Fruit fly (Drosophila melanogaster) whole organism, embryonic: ENCODE results near the gene veli.

Experiments used
- CG12155 ChIP-seq: fragments of 200-800 bp; sonication (Bioruptor generic); optimal IDR thresholded peaks from 3 replicates; lab custom pipeline; 2016; ENCODE audit warnings: missing biosample characterization, missing genetic modification characterization
- CG12659 ChIP-seq: fragments of 200-800 bp; sonication (Bioruptor generic); optimal IDR thresholded peaks from 3 replicates; lab custom pipeline; 2017; ENCODE audit warnings: mild to moderate bottlenecking, missing biosample characterization, missing genetic modification reagents, missing genetic modification characterization
- CG12769 ChIP-seq: fragments of 200-800 bp; sonication (Bioruptor generic); optimal IDR thresholded peaks from 2 replicates; lab custom pipeline; 2019; ENCODE audit warnings: missing biosample characterization, mild to moderate bottlenecking, missing genetic modification characterization, moderate library complexity
- CG13894 ChIP-seq: fragments of 200-800 bp; sonication (Bioruptor generic); optimal IDR thresholded peaks from 3 replicates; lab custom pipeline; 2018; ENCODE audit warnings: missing biosample characterization, mild to moderate bottlenecking, missing genetic modification characterization, moderate library complexity
- CG14710 ChIP-seq: fragments of 200-800 bp; sonication (Bioruptor generic); optimal IDR thresholded peaks from 3 replicates; lab custom pipeline; 2019; ENCODE audit warnings: missing biosample characterization, mild to moderate bottlenecking, missing genetic modification characterization, moderate library complexity
- CG15073 ChIP-seq: fragments of 200-800 bp; sonication (Bioruptor generic); optimal IDR thresholded peaks from 2 replicates; lab custom pipeline; 2016; ENCODE audit warnings: missing biosample characterization, missing genetic modification characterization
- CG17829 ChIP-seq: fragments of 200-800 bp; optimal IDR thresholded peaks from 2 replicates; lab custom pipeline; 2019; ENCODE audit warnings: missing biosample characterization, mild to moderate bottlenecking, missing genetic modification characterization, moderate library complexity
- CG18262 ChIP-seq: fragments of 200-800 bp; optimal IDR thresholded peaks from 3 replicates; lab custom pipeline; 2019; ENCODE audit warnings: missing biosample characterization, mild to moderate bottlenecking, missing genetic modification characterization, moderate library complexity
- CG18476 ChIP-seq: fragments of 200-800 bp; sonication (Bioruptor generic); optimal IDR thresholded peaks from 2 replicates; lab custom pipeline; 2016; ENCODE audit warnings: missing biosample characterization, mild to moderate bottlenecking, missing genetic modification characterization
- CG18764 ChIP-seq: fragments of 200-800 bp; sonication (Bioruptor generic); optimal IDR thresholded peaks from 3 replicates; lab custom pipeline; 2016; ENCODE audit warnings: missing biosample characterization, missing genetic modification characterization
- CG2712 ChIP-seq: fragments of 200-800 bp; optimal IDR thresholded peaks from 3 replicates; lab custom pipeline; 2019; ENCODE audit warnings: missing biosample characterization, mild to moderate bottlenecking, missing genetic modification characterization, moderate library complexity
- CG31365 ChIP-seq: fragments of 200-800 bp; sonication (Bioruptor generic); optimal IDR thresholded peaks from 2 replicates; lab custom pipeline; 2018; ENCODE audit warnings: missing biosample characterization, mild to moderate bottlenecking, missing genetic modification characterization
- CG3281 ChIP-seq: fragments of 200-800 bp; sonication (Bioruptor generic); optimal IDR thresholded peaks from 3 replicates; lab custom pipeline; 2017; ENCODE audit warnings: missing biosample characterization, mild to moderate bottlenecking, missing genetic modification characterization
- CG34224 ChIP-seq: fragments of 200-800 bp; sonication (Bioruptor generic); IDR thresholded peaks from 3 replicates; pipeline ENCODE4 v1.3.6; 2022; ENCODE audit warnings: missing biosample characterization, missing genetic modification characterization; ENCODE audit not compliant: partially characterized antibody
- CG3995 ChIP-seq: fragments of 200-800 bp; sonication (Bioruptor generic); optimal IDR thresholded peaks from 3 replicates; lab custom pipeline; 2016; ENCODE audit warnings: missing biosample characterization, missing genetic modification characterization
- CG6683 ChIP-seq: fragments of 200-800 bp; sonication (Bioruptor generic); optimal IDR thresholded peaks from 2 replicates; lab custom pipeline; 2017; ENCODE audit warnings: missing biosample characterization, mild to moderate bottlenecking, missing genetic modification characterization, missing genetic modification reagents
- CG7987 ChIP-seq: fragments of 200-800 bp; sonication (Bioruptor generic); optimal IDR thresholded peaks from 2 replicates; lab custom pipeline; 2018; ENCODE audit warnings: missing biosample characterization, mild to moderate bottlenecking, missing genetic modification characterization, moderate library complexity
- CG8281 ChIP-seq: fragments of 200-800 bp; sonication (Bioruptor generic); optimal IDR thresholded peaks from 2 replicates; lab custom pipeline; 2018; ENCODE audit warnings: missing biosample characterization, mild to moderate bottlenecking, missing genetic modification characterization, moderate library complexity
- CG8359 ChIP-seq: fragments of 200-800 bp; sonication (Bioruptor generic); optimal IDR thresholded peaks from 2 replicates; lab custom pipeline; 2017; ENCODE audit warnings: missing biosample characterization, mild to moderate bottlenecking, missing genetic modification characterization, borderline replicate concordance
- CG8924 ChIP-seq: fragments of 200-800 bp; optimal IDR thresholded peaks from 3 replicates; lab custom pipeline; 2019; ENCODE audit warnings: missing biosample characterization, mild to moderate bottlenecking, missing genetic modification characterization, moderate library complexity
- CG9876 ChIP-seq: fragments of 200-800 bp; sonication (Bioruptor generic); optimal IDR thresholded peaks from 2 replicates; lab custom pipeline; 2016; ENCODE audit warnings: missing biosample characterization, missing genetic modification characterization
- CrebB ChIP-seq: fragments of 200-800 bp; sonication (Bioruptor generic); optimal IDR thresholded peaks from 3 replicates; lab custom pipeline; 2018; ENCODE audit warnings: missing biosample characterization, mild to moderate bottlenecking, missing genetic modification characterization
- Eip74EF ChIP-seq, 2 experiments: fragments of 200-800 bp in 1 of 2; fragments of >200 bp in 1 of 2; sonication (Bioruptor generic) in 1 of 2; optimal IDR thresholded peaks; 2 replicates each; lab custom pipeline; 2017 to 2019; ENCODE audit warnings: missing biosample characterization in 2 of 2, missing genetic modification characterization in 2 of 2, mild to moderate bottlenecking in 1 of 2, moderate library complexity in 1 of 2
- HLH4C ChIP-seq: fragments of 200-800 bp; sonication (Bioruptor generic); IDR thresholded peaks from 3 replicates; pipeline ENCODE4 v1.3.6; 2022; ENCODE audit warnings: missing biosample characterization, missing genetic modification characterization; ENCODE audit not compliant: partially characterized antibody
- Hand ChIP-seq: fragments of 200-800 bp; sonication (Bioruptor generic); optimal IDR thresholded peaks from 2 replicates; lab custom pipeline; 2017; ENCODE audit warnings: mild to moderate bottlenecking, missing biosample characterization, missing genetic modification reagents, missing genetic modification characterization
- Hmr ChIP-seq: fragments of 200-800 bp; sonication (Bioruptor generic); optimal IDR thresholded peaks from 3 replicates; lab custom pipeline; 2017; ENCODE audit warnings: mild to moderate bottlenecking, missing biosample characterization, missing genetic modification reagents, missing genetic modification characterization
- MESR4 ChIP-seq: fragments of 200-800 bp; sonication (Bioruptor generic); optimal IDR thresholded peaks from 2 replicates; lab custom pipeline; 2018; ENCODE audit warnings: missing biosample characterization, mild to moderate bottlenecking, missing genetic modification characterization, moderate library complexity
- MTF-1 ChIP-seq: fragments of 200-800 bp; sonication (Bioruptor generic); optimal IDR thresholded peaks from 2 replicates; lab custom pipeline; 2018; ENCODE audit warnings: missing biosample characterization, mild to moderate bottlenecking, missing genetic modification characterization, borderline replicate concordance
- Med ChIP-seq: fragments of 200-800 bp; sonication (Bioruptor generic); peaks from one replicate; lab custom pipeline; 2016; ENCODE audit warnings: missing biosample characterization, missing genetic modification characterization, mild to moderate bottlenecking, inconsistent platforms, moderate library complexity
- Myb ChIP-seq: fragments of 200-800 bp; sonication (Bioruptor generic); optimal IDR thresholded peaks from 2 replicates; lab custom pipeline; 2016; ENCODE audit warnings: missing biosample characterization, missing genetic modification characterization
- NC2α ChIP-seq: fragments of 200-800 bp; sonication (Bioruptor generic); optimal IDR thresholded peaks from 2 replicates; lab custom pipeline; 2016; ENCODE audit warnings: missing biosample characterization, missing genetic modification characterization
- Nf-YA ChIP-seq: fragments of 200-800 bp; sonication (Bioruptor generic); IDR thresholded peaks from 2 replicates; pipeline ENCODE4 v1.3.6; 2022; ENCODE audit warnings: missing biosample characterization, missing genetic modification characterization
- Tbp ChIP-seq: fragments of >200 bp; optimal IDR thresholded peaks from 2 replicates; lab custom pipeline; 2018; ENCODE audit warnings: missing biosample characterization, missing genetic modification characterization
- Xbp1 ChIP-seq: fragments of 200-800 bp; sonication (Bioruptor generic); optimal IDR thresholded peaks from 3 replicates; lab custom pipeline; 2016; ENCODE audit warnings: missing biosample characterization, mild to moderate bottlenecking, missing genetic modification characterization
- bsh ChIP-seq, 2 experiments: fragments of 200-800 bp; sonication (Bioruptor generic); optimal IDR thresholded peaks; 2 replicates each; lab custom pipeline; 2017 to 2018; ENCODE audit warnings: mild to moderate bottlenecking in 2 of 2, missing biosample characterization in 2 of 2, missing genetic modification characterization in 2 of 2, moderate library complexity in 1 of 2
- caup ChIP-seq: fragments of 200-800 bp; sonication (Bioruptor generic); optimal IDR thresholded peaks from 3 replicates; lab custom pipeline; 2017; ENCODE audit warnings: missing biosample characterization, mild to moderate bottlenecking, missing genetic modification characterization, moderate library complexity; ENCODE audit not compliant: severe bottlenecking
- cg ChIP-seq: fragments of 200-800 bp; sonication (Bioruptor generic); optimal IDR thresholded peaks from 3 replicates; lab custom pipeline; 2019; ENCODE audit warnings: missing biosample characterization, mild to moderate bottlenecking, missing genetic modification characterization, moderate library complexity
- dm ChIP-seq: fragments of 200-800 bp; sonication (Bioruptor generic); optimal IDR thresholded peaks from 3 replicates; lab custom pipeline; 2016; ENCODE audit warnings: missing biosample characterization, missing genetic modification characterization
- exex ChIP-seq: fragments of 200-800 bp; sonication (Bioruptor generic); optimal IDR thresholded peaks from 4 replicates; lab custom pipeline; 2018; ENCODE audit warnings: missing biosample characterization, mild to moderate bottlenecking, missing genetic modification characterization, moderate library complexity
- fd102C ChIP-seq: fragments of 200-800 bp; sonication (Bioruptor generic); optimal IDR thresholded peaks from 2 replicates; lab custom pipeline; 2018; ENCODE audit warnings: missing biosample characterization, mild to moderate bottlenecking, missing genetic modification characterization, moderate library complexity
- insv ChIP-seq, 2 experiments: fragments of 200-800 bp; sonication (Bioruptor generic); optimal IDR thresholded peaks; 3 replicates each; lab custom pipeline; 2016 to 2018; ENCODE audit warnings: missing biosample characterization in 2 of 2, missing genetic modification characterization in 2 of 2
- mirr ChIP-seq: fragments of 200-800 bp; sonication (Bioruptor generic); optimal IDR thresholded peaks from 3 replicates; lab custom pipeline; 2018; ENCODE audit warnings: missing biosample characterization, mild to moderate bottlenecking, missing genetic modification characterization
- nau ChIP-seq: fragments of 200-800 bp; sonication (Bioruptor generic); optimal IDR thresholded peaks from 3 replicates; lab custom pipeline; 2017; ENCODE audit warnings: missing biosample characterization, mild to moderate bottlenecking, missing genetic modification characterization, missing genetic modification reagents
- nom ChIP-seq: fragments of 200-800 bp; sonication (Bioruptor generic); optimal IDR thresholded peaks from 2 replicates; lab custom pipeline; 2017; ENCODE audit warnings: missing biosample characterization, missing genetic modification characterization, mild to moderate bottlenecking, moderate library complexity, missing genetic modification reagents
- run ChIP-seq: fragments of 200-800 bp; sonication (Bioruptor generic); optimal IDR thresholded peaks from 3 replicates; lab custom pipeline; 2018; ENCODE audit warnings: missing biosample characterization, mild to moderate bottlenecking, missing genetic modification characterization
- tap ChIP-seq: fragments of 200-800 bp; optimal IDR thresholded peaks from 3 replicates; lab custom pipeline; 2019; ENCODE audit warnings: missing biosample characterization, mild to moderate bottlenecking, missing genetic modification characterization, moderate library complexity
- usp ChIP-seq: fragments of >200 bp; optimal IDR thresholded peaks from 2 replicates; lab custom pipeline; 2017; ENCODE audit warnings: missing biosample characterization, missing genetic modification characterization

veli gene

dm6 chr3R:25049742-25050517 lies 15.5 kb downstream of the veli start (continued):
- peak; percentile 44 for TF ChIP-seq CG3281
- no peak for TF ChIP-seq dm
- peak; percentile 24 for TF ChIP-seq MTF-1 (GFP tag; lab: Kevin White, UChicago)
- peak; percentile 56 for TF ChIP-seq MESR4 (GFP tag; lab: Kevin White, UChicago)
- TF ChIP-seq insv (GFP tag; optimal IDR thresholded peaks at IDR 0.05; lab: Kevin White, UChicago) = peak in 1 of 2 experiments; percentile 5
- no peak for TF ChIP-seq NC2α (GFP tag; lab: Kevin White, UChicago)
- TF ChIP-seq CG12769 (tag; lab: Kevin White, UChicago) = peak; percentile 73
- TF ChIP-seq caup (GFP tag; lab: Kevin White, UChicago) = peak; percentile 39
- no peak for TF ChIP-seq CG14710 (tag; lab: Kevin White, UChicago)
- TF ChIP-seq CG8359 (GFP tag; lab: Kevin White, UChicago) = no peak
- peak; percentile 52 for TF ChIP-seq CG7987
- peak; percentile 9 for TF ChIP-seq Myb
- TF ChIP-seq CG8924 (tag; lab: Kevin White, UChicago) = peak; percentile 67
- TF ChIP-seq CG8281 (tag; lab: Kevin White, UChicago) = no peak
- TF ChIP-seq CG13894 (tag; lab: Kevin White, UChicago) = peak; percentile 89
- TF ChIP-seq Hmr (GFP tag; lab: Kevin White, UChicago) = peak; percentile 67
- TF ChIP-seq usp (GFP tag; lab: Kevin White, UChicago) = no peak
- TF ChIP-seq nom = peak; percentile 83
- TF ChIP-seq Eip74EF (GFP tag; optimal IDR thresholded peaks at IDR 0.05; lab: Kevin White, UChicago) = peak in 1 of 2 experiments; percentile 35
- TF ChIP-seq CG18476 (GFP tag; lab: Kevin White, UChicago) = no peak
- peak; percentile 34 for TF ChIP-seq CG12659 (GFP tag; lab: Kevin White, UChicago)
- peak; percentile 65 for TF ChIP-seq CG3995
- peak; percentile 28 for TF ChIP-seq tap (tag; lab: Kevin White, UChicago)
- TF ChIP-seq CrebB (tag; lab: Kevin White, UChicago) = peak; percentile 39
- TF ChIP-seq exex = peak; percentile 88
- TF ChIP-seq nau (GFP tag; lab: Kevin White, UChicago) = peak; percentile 5
- peak; percentile 93 for TF ChIP-seq mirr (GFP tag; lab: Kevin White, UChicago)
- peak; percentile 80 for TF ChIP-seq Med (GFP tag; lab: Kevin White, UChicago)
- TF ChIP-seq CG2712 (tag; lab: Kevin White, UChicago) = no peak
- no peak for TF ChIP-seq CG9876 (GFP tag; lab: Kevin White, UChicago)
- TF ChIP-seq CG34224 = no peak
- TF ChIP-seq cg = peak; percentile 99
- peak; percentile 45 for TF ChIP-seq CG17829 (tag; lab: Kevin White, UChicago)
- TF ChIP-seq CG15073 (GFP tag; lab: Kevin White, UChicago) = no peak
- TF ChIP-seq run (tag; lab: Kevin White, UChicago) = peak; percentile 21
- peak; percentile 55 for TF ChIP-seq Hand (GFP tag; lab: Kevin White, UChicago)
- TF ChIP-seq CG12155 (GFP tag; lab: Kevin White, UChicago) = peak; percentile 85
- TF ChIP-seq Tbp (GFP tag; lab: Kevin White, UChicago) = no peak
- peak in 1 of 2 experiments; percentile 37 for TF ChIP-seq bsh (GFP tag; optimal IDR thresholded peaks at IDR 0.05; lab: Kevin White, UChicago)
- no peak for TF ChIP-seq CG6683 (GFP tag; lab: Kevin White, UChicago)
- TF ChIP-seq CG31365 (tag; lab: Kevin White, UChicago) = peak; percentile 28
- no peak for TF ChIP-seq HLH4C
- TF ChIP-seq fd102C = no peak
- peak; percentile 25 for TF ChIP-seq CG18764 (GFP tag; lab: Kevin White, UChicago)
- peak; percentile 18 for TF ChIP-seq CG18262 (tag; lab: Kevin White, UChicago)
- TF ChIP-seq Xbp1 = no peak
- no peak for TF ChIP-seq Nf-YA
